Fruit fly (Drosophila melanogaster) whole organism: ENCODE results near the gene CG33645.

Source experiments
- psq ChIP-seq: fragments of >200 bp; optimal IDR thresholded peaks from 2 replicates; lab custom pipeline; 2017
- usp ChIP-seq: fragments of >200 bp; optimal IDR thresholded peaks from 2 replicates; lab custom pipeline; 2017; ENCODE audit warnings: missing biosample characterization, missing genetic modification characterization, mixed read lengths

dm6 chr2L:13531785-13532184 is 839 bp upstream of the CG33645 start, which contains the start of gene CG33644:
- TF ChIP-seq psq (lab: Kevin White, UChicago) (no peak), usp (GFP tag; lab: Kevin White, UChicago) (no peak)
